Fruit fly (Drosophila melanogaster) whole organism, prepupa: ENCODE results near the gene CG2540.

Experiments used
- Blimp-1 ChIP-seq: fragments of 200-800 bp; sonication (Bioruptor generic); optimal IDR thresholded peaks from 3 replicates; lab custom pipeline; 2017; ENCODE audit warnings: missing biosample characterization, missing genetic modification characterization, mild to moderate bottlenecking, moderate library complexity, missing genetic modification reagents
- CG10631 ChIP-seq: fragments of 200-800 bp; sonication (Bioruptor generic); optimal IDR thresholded peaks from 2 replicates; lab custom pipeline; 2016; ENCODE audit warnings: missing biosample characterization, missing genetic modification characterization
- CG11762 ChIP-seq: fragments of 200-800 bp; sonication (Bioruptor generic); optimal IDR thresholded peaks from 3 replicates; lab custom pipeline; 2016; ENCODE audit warnings: missing biosample characterization, missing genetic modification characterization; ENCODE audit not compliant: insufficient read depth
- CG11902 ChIP-seq: fragments of 200-800 bp; sonication (Bioruptor generic); optimal IDR thresholded peaks from 3 replicates; lab custom pipeline; 2016; ENCODE audit warnings: missing biosample characterization, missing genetic modification characterization
- CG15336 ChIP-seq: fragments of 200-800 bp; sonication (Bioruptor generic); IDR thresholded peaks from 2 replicates; pipeline ENCODE4 v1.3.6; 2022; ENCODE audit warnings: missing biosample characterization, missing genetic modification characterization
- CG1621 ChIP-seq: fragments of 200-800 bp; sonication (Bioruptor generic); optimal IDR thresholded peaks from 3 replicates; lab custom pipeline; 2018; ENCODE audit warnings: missing biosample characterization, mild to moderate bottlenecking, missing genetic modification characterization
- CG16779 ChIP-seq: fragments of 200-800 bp; sonication (Bioruptor generic); optimal IDR thresholded peaks from 3 replicates; lab custom pipeline; 2017; ENCODE audit warnings: missing biosample characterization, mild to moderate bottlenecking, missing genetic modification characterization
- CG3032 ChIP-seq: fragments of 200-800 bp; optimal IDR thresholded peaks from 2 replicates; lab custom pipeline; 2019; ENCODE audit warnings: missing biosample characterization, mild to moderate bottlenecking, missing genetic modification characterization, moderate library complexity
- CG31627 ChIP-seq: fragments of 200-800 bp; sonication (Bioruptor generic); optimal IDR thresholded peaks from 3 replicates; lab custom pipeline; 2016; ENCODE audit warnings: missing biosample characterization, missing genetic modification characterization
- CG32006 ChIP-seq: fragments of 200-800 bp; sonication (Bioruptor generic); optimal IDR thresholded peaks from 3 replicates; lab custom pipeline; 2017; ENCODE audit warnings: missing biosample characterization, mild to moderate bottlenecking, missing genetic modification characterization
- CG34406 ChIP-seq: fragments of 200-800 bp; sonication (Bioruptor generic); optimal IDR thresholded peaks from 3 replicates; lab custom pipeline; 2016; ENCODE audit warnings: missing biosample characterization, missing genetic modification characterization
- CG3919 ChIP-seq: fragments of 200-800 bp; sonication (Bioruptor generic); optimal IDR thresholded peaks from 3 replicates; lab custom pipeline; 2016; ENCODE audit warnings: missing biosample characterization, missing genetic modification characterization
- CG4318 ChIP-seq: fragments of 200-800 bp; sonication (Bioruptor generic); optimal IDR thresholded peaks from 3 replicates; lab custom pipeline; 2017; ENCODE audit warnings: missing biosample characterization, mild to moderate bottlenecking, missing genetic modification characterization
- CG6276 ChIP-seq: fragments of 200-800 bp; sonication (Bioruptor generic); optimal IDR thresholded peaks from 2 replicates; lab custom pipeline; 2017; ENCODE audit warnings: missing biosample characterization, mild to moderate bottlenecking, missing genetic modification characterization
- CG6792 ChIP-seq: fragments of 200-800 bp; sonication (Bioruptor generic); optimal IDR thresholded peaks from 3 replicates; lab custom pipeline; 2016; ENCODE audit warnings: missing biosample characterization, missing genetic modification characterization
- CG6808 ChIP-seq: fragments of 200-800 bp; sonication (Bioruptor generic); optimal IDR thresholded peaks from 3 replicates; lab custom pipeline; 2017; ENCODE audit warnings: missing biosample characterization, missing genetic modification characterization, mild to moderate bottlenecking, moderate library complexity, missing genetic modification reagents
- CG6854 ChIP-seq: fragments of 200-800 bp; sonication (Bioruptor generic); optimal IDR thresholded peaks from 2 replicates; lab custom pipeline; 2017; ENCODE audit warnings: missing biosample characterization, mild to moderate bottlenecking, missing genetic modification characterization
- CG8119 ChIP-seq: fragments of 200-800 bp; sonication (Bioruptor generic); IDR thresholded peaks from 3 replicates; pipeline ENCODE4 v1.3.6; 2022; ENCODE audit warnings: missing biosample characterization, missing genetic modification characterization
- CG8319 ChIP-seq: fragments of 200-800 bp; sonication (Bioruptor generic); optimal IDR thresholded peaks from 3 replicates; lab custom pipeline; 2016; ENCODE audit warnings: missing biosample characterization, missing genetic modification characterization
- CG8632 ChIP-seq: fragments of 200-800 bp; sonication (Bioruptor generic); optimal IDR thresholded peaks from 3 replicates; lab custom pipeline; 2016; ENCODE audit warnings: missing biosample characterization, missing genetic modification characterization
- CG9139 ChIP-seq: fragments of 200-800 bp; sonication (Bioruptor generic); optimal IDR thresholded peaks from 3 replicates; lab custom pipeline; 2017; ENCODE audit warnings: missing biosample characterization, mild to moderate bottlenecking, missing genetic modification characterization
- Eip75B ChIP-seq: fragments of 200-800 bp; sonication (Bioruptor generic); optimal IDR thresholded peaks from 3 replicates; lab custom pipeline; 2016; ENCODE audit warnings: missing biosample characterization, missing genetic modification characterization
- Eip78C ChIP-seq: fragments of 200-800 bp; sonication (Bioruptor generic); peaks from one replicate; lab custom pipeline; 2016; ENCODE audit warnings: missing biosample characterization, missing genetic modification characterization
- Eip93F ChIP-seq: fragments of 200-800 bp; sonication (Bioruptor generic); optimal IDR thresholded peaks from 2 replicates; lab custom pipeline; 2016; ENCODE audit warnings: missing biosample characterization, mild to moderate bottlenecking, missing genetic modification characterization
- Ets21C ChIP-seq: fragments of 200-800 bp; sonication (Bioruptor generic); optimal IDR thresholded peaks from 3 replicates; lab custom pipeline; 2016; ENCODE audit warnings: missing biosample characterization, missing genetic modification characterization
- Ets96B ChIP-seq: fragments of 200-800 bp; optimal IDR thresholded peaks from 2 replicates; lab custom pipeline; 2019; ENCODE audit warnings: missing biosample characterization, mild to moderate bottlenecking, missing genetic modification characterization, moderate library complexity
- Hr38 ChIP-seq: sonication (Bioruptor generic); optimal IDR thresholded peaks from 2 replicates; lab custom pipeline; 2016; ENCODE audit warnings: missing biosample characterization, missing genetic modification characterization
- Hr39 ChIP-seq: fragments of 200-800 bp; sonication (Bioruptor generic); optimal IDR thresholded peaks from 2 replicates; lab custom pipeline; 2016; ENCODE audit warnings: missing biosample characterization, missing genetic modification characterization
- Hr4 ChIP-seq: fragments of 200-800 bp; sonication (Bioruptor generic); optimal IDR thresholded peaks from 3 replicates; lab custom pipeline; 2016; ENCODE audit warnings: missing biosample characterization, missing genetic modification characterization
- Lpt ChIP-seq: fragments of 200-800 bp; sonication (Bioruptor generic); optimal IDR thresholded peaks from 3 replicates; lab custom pipeline; 2016; ENCODE audit warnings: missing biosample characterization, missing genetic modification characterization
- Met ChIP-seq: fragments of 200-800 bp; sonication (Bioruptor generic); optimal IDR thresholded peaks from 3 replicates; lab custom pipeline; 2016; ENCODE audit warnings: missing biosample characterization, missing genetic modification characterization
- OdsH ChIP-seq: fragments of 200-800 bp; sonication (Bioruptor generic); optimal IDR thresholded peaks from 3 replicates; lab custom pipeline; 2016; ENCODE audit warnings: missing biosample characterization, missing genetic modification characterization
- Smox ChIP-seq: fragments of 200-800 bp; sonication (Bioruptor generic); optimal IDR thresholded peaks from 3 replicates; lab custom pipeline; 2016; ENCODE audit warnings: missing biosample characterization, missing genetic modification characterization
- Sox102F ChIP-seq: fragments of 200-800 bp; sonication (Bioruptor generic); optimal IDR thresholded peaks from 2 replicates; lab custom pipeline; 2016; ENCODE audit warnings: missing biosample characterization, mild to moderate bottlenecking, missing genetic modification characterization
- Sox14 ChIP-seq: fragments of 200-800 bp; sonication (Bioruptor generic); optimal IDR thresholded peaks from 3 replicates; lab custom pipeline; 2016; ENCODE audit warnings: missing biosample characterization, missing genetic modification characterization
- Sox15 ChIP-seq: fragments of 200-800 bp; sonication (Bioruptor generic); optimal IDR thresholded peaks from 3 replicates; lab custom pipeline; 2016; ENCODE audit warnings: missing biosample characterization, missing genetic modification characterization
- acj6 ChIP-seq: fragments of 200-800 bp; sonication (Bioruptor generic); optimal IDR thresholded peaks from 3 replicates; lab custom pipeline; 2016; ENCODE audit warnings: missing biosample characterization, missing genetic modification characterization
- cyc ChIP-seq: fragments of 200-800 bp; sonication (Bioruptor generic); optimal IDR thresholded peaks from 3 replicates; lab custom pipeline; 2016; ENCODE audit warnings: missing biosample characterization, missing genetic modification characterization
- dac ChIP-seq: fragments of 200-800 bp; sonication (Bioruptor generic); optimal IDR thresholded peaks from 2 replicates; lab custom pipeline; 2017; ENCODE audit warnings: missing biosample characterization, mild to moderate bottlenecking, missing genetic modification characterization
- dsx ChIP-seq: fragments of 200-800 bp; optimal IDR thresholded peaks from 3 replicates; lab custom pipeline; 2019; ENCODE audit warnings: missing biosample characterization, mild to moderate bottlenecking, missing genetic modification characterization, moderate library complexity; ENCODE audit not compliant: poor library complexity, severe bottlenecking
- eg ChIP-seq: fragments of 200-800 bp; sonication (Bioruptor generic); IDR thresholded peaks from 3 replicates; pipeline ENCODE4 v1.3.6; 2022; ENCODE audit warnings: missing biosample characterization, missing genetic modification characterization
- fd59A ChIP-seq: fragments of 200-800 bp; sonication (Bioruptor generic); optimal IDR thresholded peaks from 2 replicates; lab custom pipeline; 2017; ENCODE audit warnings: missing biosample characterization, mild to moderate bottlenecking, missing genetic modification characterization, missing genetic modification reagents
- fd85E ChIP-seq: fragments of 200-800 bp; sonication (Bioruptor generic); optimal IDR thresholded peaks from 3 replicates; lab custom pipeline; 2016; ENCODE audit warnings: missing biosample characterization, missing genetic modification characterization
- fkh ChIP-seq: fragments of 200-800 bp; sonication (Bioruptor generic); optimal IDR thresholded peaks from 3 replicates; lab custom pipeline; 2017; ENCODE audit warnings: missing biosample characterization, mild to moderate bottlenecking, missing genetic modification characterization, moderate library complexity
- lz ChIP-seq: fragments of 200-800 bp; sonication (Bioruptor generic); optimal IDR thresholded peaks from 3 replicates; lab custom pipeline; 2016; ENCODE audit warnings: missing biosample characterization, missing genetic modification characterization
- net ChIP-seq: fragments of 200-800 bp; sonication (Bioruptor generic); optimal IDR thresholded peaks from 3 replicates; lab custom pipeline; 2016; ENCODE audit warnings: missing biosample characterization, missing genetic modification characterization
- pdm3 ChIP-seq: fragments of 200-800 bp; sonication (Bioruptor generic); optimal IDR thresholded peaks from 3 replicates; lab custom pipeline; 2016; ENCODE audit warnings: missing biosample characterization, missing genetic modification characterization
- salr ChIP-seq, 2 experiments: fragments of 200-800 bp; sonication (Bioruptor generic); optimal IDR thresholded peaks; 3 replicates each; lab custom pipeline; 2016 to 2018; ENCODE audit warnings: missing biosample characterization in 2 of 2, missing genetic modification characterization in 2 of 2, mild to moderate bottlenecking in 1 of 2
- spab ChIP-seq: fragments of 200-800 bp; sonication (Bioruptor generic); optimal IDR thresholded peaks from 2 replicates; lab custom pipeline; 2017; ENCODE audit warnings: missing biosample characterization, mild to moderate bottlenecking, missing genetic modification characterization, missing genetic modification reagents
- ss ChIP-seq, 2 experiments: fragments of 200-800 bp; sonication (Bioruptor generic); optimal IDR thresholded peaks; 2 replicates in 1 of 2; 3 replicates in 1 of 2; lab custom pipeline; 2017 to 2018; ENCODE audit warnings: mild to moderate bottlenecking in 2 of 2, missing biosample characterization in 2 of 2, missing genetic modification characterization in 2 of 2, moderate library complexity in 1 of 2
- topi ChIP-seq: fragments of 200-800 bp; sonication (Bioruptor generic); optimal IDR thresholded peaks from 3 replicates; lab custom pipeline; 2016; ENCODE audit warnings: missing biosample characterization, missing genetic modification characterization
- vri ChIP-seq: fragments of 200-800 bp; sonication (Bioruptor generic); optimal IDR thresholded peaks from 3 replicates; lab custom pipeline; 2016; ENCODE audit warnings: missing biosample characterization, mild to moderate bottlenecking, missing genetic modification characterization

CG2540 gene

DNA sequence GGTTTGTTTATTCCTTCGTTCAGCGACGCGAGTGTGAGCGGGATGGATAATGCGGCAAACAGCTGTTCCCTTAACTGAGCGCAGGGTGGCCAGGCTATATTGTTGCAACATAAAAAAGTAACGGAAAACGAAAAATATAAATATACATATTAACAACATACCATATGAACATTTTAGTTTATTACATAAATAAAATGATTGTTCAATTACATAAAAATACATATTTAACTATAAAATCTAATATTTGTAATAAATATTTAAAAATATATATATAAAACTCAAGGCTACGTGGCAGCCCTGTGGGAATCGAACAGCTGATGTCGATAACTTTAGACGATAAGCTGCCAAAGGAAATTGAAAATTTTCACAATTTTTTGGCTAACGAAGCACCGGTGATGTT lies at the start of gene CG2540, which contains the start of gene Aven:
Gene CG2540, plus strand, starts transcription at position 315 of the 400 bp plus-strand sequence.
Gene Aven, minus strand, starts transcription at position 77 of the 400 bp plus-strand sequence.
- peak; percentile 59 for TF ChIP-seq Met (GFP tag; lab: Kevin White, UChicago)
- peak; percentile 86 for TF ChIP-seq Eip78C (GFP tag; lab: Kevin White, UChicago)
- peak; percentile 76 for TF ChIP-seq CG34406
- no peak for TF ChIP-seq Hr38 (GFP tag; lab: Kevin White, UChicago)
- peak; percentile 56 for TF ChIP-seq fkh (GFP tag; lab: Kevin White, UChicago)
- TF ChIP-seq CG11902 = peak; percentile 13
- TF ChIP-seq dsx (GFP tag; lab: Kevin White, UChicago) = peak; percentile 85
- TF ChIP-seq CG6854 (GFP tag; lab: Kevin White, UChicago) = peak; percentile 75
- peak; percentile 81 for TF ChIP-seq acj6 (GFP tag; lab: Kevin White, UChicago)
- peak; percentile 61 for TF ChIP-seq CG16779 (tag; lab: Kevin White, UChicago)
- TF ChIP-seq CG8119 = peak; percentile 76
- peak; percentile 78 for TF ChIP-seq CG15336 (GFP tag; lab: Robert Waterston, UW)
- peak; percentile 27 for TF ChIP-seq CG1621 (tag; lab: Kevin White, UChicago)
- peak; percentile 69 for TF ChIP-seq CG4318 (GFP tag; lab: Kevin White, UChicago)
- TF ChIP-seq CG6792 = peak; percentile 68
- peak; percentile 74 for TF ChIP-seq OdsH (GFP tag; lab: Kevin White, UChicago)
- peak; percentile 55; the same call in 1 of the 3 replicates for TF ChIP-seq eg (GFP tag; lab: Robert Waterston, UW)
- TF ChIP-seq Ets21C = no peak
- TF ChIP-seq CG3919 (GFP tag; lab: Kevin White, UChicago) = peak; percentile 70
- peak; percentile 63 for TF ChIP-seq Sox102F (GFP tag; lab: Kevin White, UChicago)
- peak; percentile 52 for TF ChIP-seq lz (GFP tag; lab: Kevin White, UChicago)
- TF ChIP-seq ss (GFP tag; optimal IDR thresholded peaks at IDR 0.05; lab: Kevin White, UChicago) = peak; percentile 62 to 84
- peak; percentile 48 for TF ChIP-seq Sox15 (GFP tag; lab: Kevin White, UChicago)
- TF ChIP-seq fd59A = peak; percentile 39
- peak; percentile 60 for TF ChIP-seq spab (GFP tag; lab: Kevin White, UChicago)
- peak; percentile 52 for TF ChIP-seq Hr4 (GFP tag; lab: Kevin White, UChicago)
- TF ChIP-seq fd85E = no peak
- peak; percentile 50 for TF ChIP-seq CG8319 (GFP tag; lab: Kevin White, UChicago)
- peak; percentile 49 for TF ChIP-seq Lpt (GFP tag; lab: Kevin White, UChicago)
- TF ChIP-seq Ets96B = peak; percentile 77
- TF ChIP-seq CG32006 = peak; percentile 81
- TF ChIP-seq CG3032 = peak; percentile 85
- peak; percentile 70 for TF ChIP-seq dac
- peak; percentile 36 for TF ChIP-seq CG11762 (GFP tag; lab: Kevin White, UChicago)
- peak; percentile 43 for TF ChIP-seq Sox14 (GFP tag; lab: Kevin White, UChicago)
- peak; percentile 59 for TF ChIP-seq topi
- TF ChIP-seq Hr39 (GFP tag; lab: Kevin White, UChicago) = peak; percentile 1
- TF ChIP-seq Eip75B (GFP tag; lab: Kevin White, UChicago) = peak; percentile 49
- TF ChIP-seq CG10631 (GFP tag; lab: Kevin White, UChicago) = peak; percentile 72
- peak; percentile 76 for TF ChIP-seq CG6808
- peak; percentile 61 for TF ChIP-seq CG9139 (GFP tag; lab: Kevin White, UChicago)
- no peak for TF ChIP-seq vri (GFP tag; lab: Kevin White, UChicago)
- peak in 1 of 2 experiments; percentile 52 for TF ChIP-seq salr (GFP tag; optimal IDR thresholded peaks at IDR 0.05; lab: Kevin White, UChicago)
- peak; percentile 40 for TF ChIP-seq cyc
- TF ChIP-seq Blimp-1 (GFP tag; lab: Kevin White, UChicago) = peak; percentile 26
- TF ChIP-seq CG8632 (GFP tag; lab: Kevin White, UChicago) = peak; percentile 72
- TF ChIP-seq net (GFP tag; lab: Kevin White, UChicago) = peak; percentile 64
- TF ChIP-seq pdm3 (GFP tag; lab: Kevin White, UChicago) = peak; percentile 56
- peak; percentile 60 for TF ChIP-seq Smox (GFP tag; lab: Kevin White, UChicago)
- peak; percentile 77 for TF ChIP-seq CG6276
- TF ChIP-seq CG31627 (GFP tag; lab: Kevin White, UChicago) = peak; percentile 16
- TF ChIP-seq Eip93F (GFP tag; lab: Kevin White, UChicago) = peak; percentile 48
